Worm (Caenorhabditis elegans): ENCODE measurements around the gene C44C10.12.

The C44C10.12 gene

ce11 chrX:11690014-11690591, 6.7 kb upstream of the C44C10.12 start, which contains the start of the genes C44C10.10 and C44C10.5:
C44C10.10 (plus strand) TSS chrX:11690314.
C44C10.5 (plus strand) TSS chrX:11690541.
- TF ChIP-seq dsc-1 (tag; optimal IDR thresholded peaks at IDR 0.05) (no peak), nhr-11 (tag; optimal IDR thresholded peaks at IDR 0.05) (no peak), skn-1 (tag; optimal IDR thresholded peaks at IDR 0.05) (no peak), tlp-1 (tag; optimal IDR thresholded peaks at IDR 0.05) (no peak), xbp-1 (tag; optimal IDR thresholded peaks at IDR 0.05) (no peak), ceh-8 (GFP tag; optimal IDR thresholded peaks at IDR 0.05) (no peak)

DNA sequence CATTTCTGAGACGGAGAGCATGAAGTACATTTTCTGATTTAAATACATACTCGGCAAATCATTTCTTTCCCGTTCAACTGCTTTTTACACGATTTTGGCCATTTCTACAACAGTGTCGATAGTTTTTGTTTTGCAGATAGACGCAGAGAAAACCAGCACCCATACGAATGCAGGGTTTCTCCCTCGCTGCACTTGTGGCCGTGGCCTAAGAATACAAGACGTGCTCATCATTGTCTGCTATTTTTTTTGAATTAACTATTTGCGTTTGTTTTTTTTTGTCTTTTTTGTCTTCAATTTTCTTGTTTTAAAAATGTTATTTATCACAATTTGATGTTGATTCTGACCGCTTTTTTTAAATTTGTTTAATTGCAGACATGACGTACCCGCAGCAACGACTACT, 3.7 kb upstream of the C44C10.12 start, which contains the start of gene smcl-1:
Gene smcl-1, plus strand, starts transcription at position 373 of the 400 bp plus-strand sequence.
- no peak for TF ChIP-seq mef-2 (tag; optimal IDR thresholded peaks at IDR 0.05)
- peak; percentile 64 for TF ChIP-seq nhr-85 (tag)
- no peak for TF ChIP-seq nhr-237 (tag; optimal IDR thresholded peaks at IDR 0.05)
- no peak for TF ChIP-seq ama-1 (optimal IDR thresholded peaks at IDR 0.05)
- no peak for TF ChIP-seq grh-1 (GFP tag; IDR thresholded peaks at IDR 0.05)
- TF ChIP-seq sptf-1 (tag; optimal IDR thresholded peaks at IDR 0.05) = no peak
- TF ChIP-seq ceh-88 (GFP tag; IDR thresholded peaks at IDR 0.05) = no peak
- peak; percentile 66 for TF ChIP-seq skn-1 (tag; optimal IDR thresholded peaks at IDR 0.05)
- no peak for TF ChIP-seq nhr-19 (GFP tag; conservative IDR thresholded peaks at IDR 0.05)
- TF ChIP-seq blmp-1 (tag; optimal IDR thresholded peaks at IDR 0.05) = peak; percentile 55
- no peak for TF ChIP-seq hlh-4 (tag; optimal IDR thresholded peaks at IDR 0.05)
- TF ChIP-seq fkh-10 (GFP tag; optimal IDR thresholded peaks at IDR 0.05) = no peak
- no peak for TF ChIP-seq mab-9 (GFP tag; IDR thresholded peaks at IDR 0.05)
- TF ChIP-seq lin-39 (tag; optimal IDR thresholded peaks at IDR 0.05) = no peak
- TF ChIP-seq lir-3 (tag; optimal IDR thresholded peaks at IDR 0.05; ENCODE audit: poor library complexity) = peak; percentile 55
- TF ChIP-seq lin-15B (tag; optimal IDR thresholded peaks at IDR 0.05) = no peak
- no peak for TF ChIP-seq elt-3 (tag; optimal IDR thresholded peaks at IDR 0.05)
- no peak for TF ChIP-seq snu-23 (GFP tag; optimal IDR thresholded peaks at IDR 0.05)
- TF ChIP-seq unc-98 (GFP tag; IDR thresholded peaks at IDR 0.05) = no peak
- TF ChIP-seq unc-130 (tag; optimal IDR thresholded peaks at IDR 0.05) = peak; percentile 23
- TF ChIP-seq lin-14 (GFP tag; optimal IDR thresholded peaks at IDR 0.05) = peak; percentile 85
- TF ChIP-seq swsn-7 (tag; optimal IDR thresholded peaks at IDR 0.05) = peak; percentile 30
- TF ChIP-seq tbx-2 (tag; optimal IDR thresholded peaks at IDR 0.05) = no peak
- peak; percentile 45 for TF ChIP-seq nhr-20 (tag; optimal IDR thresholded peaks at IDR 0.05)
- TF ChIP-seq efl-1 (optimal IDR thresholded peaks at IDR 0.05) = peak in 1 of 2 experiments; percentile 28
- TF ChIP-seq efl-1 (GFP tag; optimal IDR thresholded peaks at IDR 0.05 in 1 of 2) = peak in 1 of 2 experiments; percentile 26
- no peak for TF ChIP-seq isw-1 (GFP tag; IDR thresholded peaks at IDR 0.05)
- no peak for TF ChIP-seq unc-86 (tag; optimal IDR thresholded peaks at IDR 0.05)
- TF ChIP-seq C34B4.2 (tag; optimal IDR thresholded peaks at IDR 0.05) = no peak
- no peak for TF ChIP-seq Y116A8C.19 (tag; optimal IDR thresholded peaks at IDR 0.05; ENCODE audit: borderline replicate concordance)
- TF ChIP-seq nhr-11 (tag; optimal IDR thresholded peaks at IDR 0.05) = no peak
- no peak for TF ChIP-seq ceh-63 (GFP tag; optimal IDR thresholded peaks at IDR 0.05)
- TF ChIP-seq rnt-1 (tag; optimal IDR thresholded peaks at IDR 0.05) = peak; percentile 79
- peak in 1 of 2 experiments; percentile 28 for TF ChIP-seq mdl-1 (tag; optimal IDR thresholded peaks at IDR 0.05)
- TF ChIP-seq nhr-90 (tag; optimal IDR thresholded peaks at IDR 0.05; ENCODE audit: poor library complexity) = peak; percentile 26
- TF ChIP-seq ceh-82 (tag; optimal IDR thresholded peaks at IDR 0.05) = peak; percentile 10 to 63 (median 17)
- TF ChIP-seq sup-37 (GFP tag; optimal IDR thresholded peaks at IDR 0.05) = no peak
- TF ChIP-seq unc-62 (GFP tag; optimal IDR thresholded peaks at IDR 0.05) = no peak
- TF ChIP-seq dpl-1 (GFP tag; optimal IDR thresholded peaks at IDR 0.05) = peak in 2 of 3 experiments; percentile 5 to 47
- no peak for TF ChIP-seq hpl-2 (GFP tag; optimal IDR thresholded peaks at IDR 0.05)
- TF ChIP-seq mep-1 (tag; optimal IDR thresholded peaks at IDR 0.05) = peak; percentile 8
- TF ChIP-seq ces-1 (GFP tag; optimal IDR thresholded peaks at IDR 0.05) = no peak
- no peak for TF ChIP-seq lsy-2 (tag; optimal IDR thresholded peaks at IDR 0.05)
- no peak for TF ChIP-seq ceh-90 (tag; optimal IDR thresholded peaks at IDR 0.05)
- no peak for TF ChIP-seq aly-2 (tag; optimal IDR thresholded peaks at IDR 0.05)
- TF ChIP-seq C16A3.4 (tag; optimal IDR thresholded peaks at IDR 0.05) = peak; percentile 10
- TF ChIP-seq snpc-4 (tag; optimal IDR thresholded peaks at IDR 0.05) = no peak
- no peak for TF ChIP-seq fos-1 (tag; optimal IDR thresholded peaks at IDR 0.05)

Measured in whole organism, L1 larva.